Fruit fly (Drosophila melanogaster) whole organism, prepupa: ENCODE measurements around the gene Ctps.

Experiments
- Blimp-1 ChIP-seq: fragments of 200-800 bp; sonication (Bioruptor generic); optimal IDR thresholded peaks from 3 replicates; lab custom pipeline; 2017; ENCODE audit warnings: missing biosample characterization, missing genetic modification characterization, mild to moderate bottlenecking, moderate library complexity, missing genetic modification reagents
- CG10631 ChIP-seq: fragments of 200-800 bp; sonication (Bioruptor generic); optimal IDR thresholded peaks from 2 replicates; lab custom pipeline; 2016; ENCODE audit warnings: missing biosample characterization, missing genetic modification characterization
- CG11294 ChIP-seq: fragments of 200-800 bp; sonication (Bioruptor generic); IDR thresholded peaks from 2 replicates; pipeline ENCODE4 v1.3.6; 2022; ENCODE audit warnings: missing biosample characterization, missing genetic modification characterization
- CG11762 ChIP-seq: fragments of 200-800 bp; sonication (Bioruptor generic); optimal IDR thresholded peaks from 3 replicates; lab custom pipeline; 2016; ENCODE audit warnings: missing biosample characterization, missing genetic modification characterization; ENCODE audit not compliant: insufficient read depth
- CG11902 ChIP-seq: fragments of 200-800 bp; sonication (Bioruptor generic); optimal IDR thresholded peaks from 3 replicates; lab custom pipeline; 2016; ENCODE audit warnings: missing biosample characterization, missing genetic modification characterization
- CG16779 ChIP-seq: fragments of 200-800 bp; sonication (Bioruptor generic); optimal IDR thresholded peaks from 3 replicates; lab custom pipeline; 2017; ENCODE audit warnings: missing biosample characterization, mild to moderate bottlenecking, missing genetic modification characterization
- CG3032 ChIP-seq: fragments of 200-800 bp; optimal IDR thresholded peaks from 2 replicates; lab custom pipeline; 2019; ENCODE audit warnings: missing biosample characterization, mild to moderate bottlenecking, missing genetic modification characterization, moderate library complexity
- CG31627 ChIP-seq: fragments of 200-800 bp; sonication (Bioruptor generic); optimal IDR thresholded peaks from 3 replicates; lab custom pipeline; 2016; ENCODE audit warnings: missing biosample characterization, missing genetic modification characterization
- CG34406 ChIP-seq: fragments of 200-800 bp; sonication (Bioruptor generic); optimal IDR thresholded peaks from 3 replicates; lab custom pipeline; 2016; ENCODE audit warnings: missing biosample characterization, missing genetic modification characterization
- CG3919 ChIP-seq: fragments of 200-800 bp; sonication (Bioruptor generic); optimal IDR thresholded peaks from 3 replicates; lab custom pipeline; 2016; ENCODE audit warnings: missing biosample characterization, missing genetic modification characterization
- CG4318 ChIP-seq: fragments of 200-800 bp; sonication (Bioruptor generic); optimal IDR thresholded peaks from 3 replicates; lab custom pipeline; 2017; ENCODE audit warnings: missing biosample characterization, mild to moderate bottlenecking, missing genetic modification characterization
- CG6163 ChIP-seq: fragments of 200-800 bp; sonication (Bioruptor generic); IDR thresholded peaks from 3 replicates; pipeline ENCODE4 v1.3.6; 2022; ENCODE audit warnings: missing biosample characterization, missing genetic modification characterization
- CG6276 ChIP-seq: fragments of 200-800 bp; sonication (Bioruptor generic); optimal IDR thresholded peaks from 2 replicates; lab custom pipeline; 2017; ENCODE audit warnings: missing biosample characterization, mild to moderate bottlenecking, missing genetic modification characterization
- CG6792 ChIP-seq: fragments of 200-800 bp; sonication (Bioruptor generic); optimal IDR thresholded peaks from 3 replicates; lab custom pipeline; 2016; ENCODE audit warnings: missing biosample characterization, missing genetic modification characterization
- CG8319 ChIP-seq: fragments of 200-800 bp; sonication (Bioruptor generic); optimal IDR thresholded peaks from 3 replicates; lab custom pipeline; 2016; ENCODE audit warnings: missing biosample characterization, missing genetic modification characterization
- CG8632 ChIP-seq: fragments of 200-800 bp; sonication (Bioruptor generic); optimal IDR thresholded peaks from 3 replicates; lab custom pipeline; 2016; ENCODE audit warnings: missing biosample characterization, missing genetic modification characterization
- CG9139 ChIP-seq: fragments of 200-800 bp; sonication (Bioruptor generic); optimal IDR thresholded peaks from 3 replicates; lab custom pipeline; 2017; ENCODE audit warnings: missing biosample characterization, mild to moderate bottlenecking, missing genetic modification characterization
- Eip78C ChIP-seq: fragments of 200-800 bp; sonication (Bioruptor generic); peaks from one replicate; lab custom pipeline; 2016; ENCODE audit warnings: missing biosample characterization, missing genetic modification characterization
- Eip93F ChIP-seq: fragments of 200-800 bp; sonication (Bioruptor generic); optimal IDR thresholded peaks from 2 replicates; lab custom pipeline; 2016; ENCODE audit warnings: missing biosample characterization, mild to moderate bottlenecking, missing genetic modification characterization
- Gug ChIP-seq: fragments of 200-800 bp; sonication (Bioruptor generic); IDR thresholded peaks from 2 replicates; pipeline ENCODE4 v1.3.6; 2022; ENCODE audit warnings: missing biosample characterization, missing genetic modification characterization
- Hr39 ChIP-seq: fragments of 200-800 bp; sonication (Bioruptor generic); optimal IDR thresholded peaks from 2 replicates; lab custom pipeline; 2016; ENCODE audit warnings: missing biosample characterization, missing genetic modification characterization
- Lpt ChIP-seq: fragments of 200-800 bp; sonication (Bioruptor generic); optimal IDR thresholded peaks from 3 replicates; lab custom pipeline; 2016; ENCODE audit warnings: missing biosample characterization, missing genetic modification characterization
- Met ChIP-seq: fragments of 200-800 bp; sonication (Bioruptor generic); optimal IDR thresholded peaks from 3 replicates; lab custom pipeline; 2016; ENCODE audit warnings: missing biosample characterization, missing genetic modification characterization
- OdsH ChIP-seq: fragments of 200-800 bp; sonication (Bioruptor generic); optimal IDR thresholded peaks from 3 replicates; lab custom pipeline; 2016; ENCODE audit warnings: missing biosample characterization, missing genetic modification characterization
- Sox14 ChIP-seq: fragments of 200-800 bp; sonication (Bioruptor generic); optimal IDR thresholded peaks from 3 replicates; lab custom pipeline; 2016; ENCODE audit warnings: missing biosample characterization, missing genetic modification characterization
- achi ChIP-seq: fragments of 200-800 bp; sonication (Bioruptor generic); optimal IDR thresholded peaks from 3 replicates; lab custom pipeline; 2016; ENCODE audit warnings: missing biosample characterization, missing genetic modification characterization
- acj6 ChIP-seq: fragments of 200-800 bp; sonication (Bioruptor generic); optimal IDR thresholded peaks from 3 replicates; lab custom pipeline; 2016; ENCODE audit warnings: missing biosample characterization, missing genetic modification characterization
- cyc ChIP-seq: fragments of 200-800 bp; sonication (Bioruptor generic); optimal IDR thresholded peaks from 3 replicates; lab custom pipeline; 2016; ENCODE audit warnings: missing biosample characterization, missing genetic modification characterization
- dac ChIP-seq: fragments of 200-800 bp; sonication (Bioruptor generic); optimal IDR thresholded peaks from 2 replicates; lab custom pipeline; 2017; ENCODE audit warnings: missing biosample characterization, mild to moderate bottlenecking, missing genetic modification characterization
- dsx ChIP-seq: fragments of 200-800 bp; optimal IDR thresholded peaks from 3 replicates; lab custom pipeline; 2019; ENCODE audit warnings: missing biosample characterization, mild to moderate bottlenecking, missing genetic modification characterization, moderate library complexity; ENCODE audit not compliant: poor library complexity, severe bottlenecking
- eg ChIP-seq: fragments of 200-800 bp; sonication (Bioruptor generic); IDR thresholded peaks from 3 replicates; pipeline ENCODE4 v1.3.6; 2022; ENCODE audit warnings: missing biosample characterization, missing genetic modification characterization
- esn ChIP-seq: fragments of 200-800 bp; sonication (Bioruptor generic); optimal IDR thresholded peaks from 2 replicates; lab custom pipeline; 2016; ENCODE audit warnings: missing biosample characterization, mild to moderate bottlenecking, missing genetic modification characterization, moderate library complexity
- fkh ChIP-seq: fragments of 200-800 bp; sonication (Bioruptor generic); optimal IDR thresholded peaks from 3 replicates; lab custom pipeline; 2017; ENCODE audit warnings: missing biosample characterization, mild to moderate bottlenecking, missing genetic modification characterization, moderate library complexity
- lz ChIP-seq: fragments of 200-800 bp; sonication (Bioruptor generic); optimal IDR thresholded peaks from 3 replicates; lab custom pipeline; 2016; ENCODE audit warnings: missing biosample characterization, missing genetic modification characterization
- pdm3 ChIP-seq: fragments of 200-800 bp; sonication (Bioruptor generic); optimal IDR thresholded peaks from 3 replicates; lab custom pipeline; 2016; ENCODE audit warnings: missing biosample characterization, missing genetic modification characterization
- spab ChIP-seq: fragments of 200-800 bp; sonication (Bioruptor generic); optimal IDR thresholded peaks from 2 replicates; lab custom pipeline; 2017; ENCODE audit warnings: missing biosample characterization, mild to moderate bottlenecking, missing genetic modification characterization, missing genetic modification reagents
- svp ChIP-seq: fragments of 200-800 bp; sonication (Bioruptor generic); peaks from one replicate; lab custom pipeline; 2016; ENCODE audit warnings: missing biosample characterization, missing genetic modification characterization
- vri ChIP-seq: fragments of 200-800 bp; sonication (Bioruptor generic); optimal IDR thresholded peaks from 3 replicates; lab custom pipeline; 2016; ENCODE audit warnings: missing biosample characterization, mild to moderate bottlenecking, missing genetic modification characterization

Ctps gene

DNA sequence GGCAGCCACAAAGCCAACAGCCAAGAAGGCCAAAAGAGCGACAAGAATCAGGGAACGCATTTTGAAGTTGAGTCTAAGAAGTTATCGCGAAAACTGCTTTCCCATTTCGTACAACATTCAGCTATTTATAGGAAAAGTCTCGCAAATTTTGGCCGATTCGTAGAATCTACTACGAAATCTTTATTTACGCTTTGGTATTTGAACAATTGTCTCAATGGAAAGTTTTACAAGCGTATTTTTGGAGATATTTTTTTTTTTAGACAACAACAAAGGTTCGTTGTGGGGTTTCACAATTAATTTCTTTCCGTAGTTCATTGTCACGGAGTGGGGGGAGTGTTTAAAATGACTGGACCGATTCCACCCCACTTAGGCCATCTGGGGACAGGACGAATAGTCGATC, 47.0 kb upstream of the Ctps start, which contains the start of gene CG12310:
Gene CG12310, minus strand, starts transcription at position 101 of the 400 bp plus-strand sequence.
- TF ChIP-seq CG6792, result no peak
- TF ChIP-seq Eip78C (GFP tag; lab: Kevin White, UChicago), result no peak
- TF ChIP-seq Blimp-1 (GFP tag; lab: Kevin White, UChicago), result no peak
- TF ChIP-seq Lpt, result no peak
- no peak for TF ChIP-seq CG4318 (GFP tag; lab: Kevin White, UChicago)
- no peak for TF ChIP-seq eg (GFP tag; lab: Robert Waterston, UW)
- TF ChIP-seq CG11294 (GFP tag; lab: Robert Waterston, UW), result no peak
- TF ChIP-seq CG3919 (GFP tag; lab: Kevin White, UChicago), result no peak
- no peak for TF ChIP-seq Sox14 (GFP tag; lab: Kevin White, UChicago)
- TF ChIP-seq cyc (GFP tag; lab: Kevin White, UChicago), result no peak
- no peak for TF ChIP-seq dsx (GFP tag; lab: Kevin White, UChicago)
- no peak for TF ChIP-seq CG3032 (tag; lab: Kevin White, UChicago)
- no peak for TF ChIP-seq esn (GFP tag; lab: Kevin White, UChicago)
- no peak for TF ChIP-seq CG10631 (GFP tag; lab: Kevin White, UChicago)
- no peak for TF ChIP-seq achi (GFP tag; lab: Kevin White, UChicago)
- TF ChIP-seq dac, result no peak
- no peak for TF ChIP-seq CG16779 (tag; lab: Kevin White, UChicago)
- TF ChIP-seq CG8319 (GFP tag; lab: Kevin White, UChicago), result no peak
- TF ChIP-seq Eip93F, result no peak

DNA sequence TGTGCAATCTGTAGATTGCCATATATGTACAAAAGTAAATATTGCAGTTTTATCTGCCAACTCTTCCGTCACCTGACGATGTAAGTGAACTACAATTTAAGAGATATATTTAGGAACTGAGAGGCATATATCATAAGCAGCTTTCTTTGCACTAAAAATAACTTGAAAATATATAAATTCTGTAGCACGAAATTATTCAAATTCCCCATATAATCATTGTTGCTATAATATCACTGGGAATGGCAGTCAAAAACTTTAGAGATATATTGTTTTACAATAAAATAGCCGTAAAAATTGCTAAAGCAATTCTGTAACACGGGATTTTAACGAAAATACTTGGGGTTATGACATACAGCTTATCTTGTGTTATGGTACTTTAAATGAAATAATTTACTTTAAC, 46.4 kb upstream of the Ctps start, which contains the start of gene CG43679:
Gene CG43679, minus strand, starts transcription at position 101 of the 400 bp plus-strand sequence.
- TF ChIP-seq fkh (GFP tag; lab: Kevin White, UChicago) (no peak), Gug (GFP tag; lab: Robert Waterston, UW) (no peak), CG6276 (GFP tag; lab: Kevin White, UChicago) (no peak), CG3032 (tag; lab: Kevin White, UChicago) (no peak), OdsH (GFP tag; lab: Kevin White, UChicago) (no peak), svp (GFP tag; lab: Kevin White, UChicago) (no peak), CG8632 (no peak), acj6 (GFP tag; lab: Kevin White, UChicago) (no peak), CG9139 (GFP tag; lab: Kevin White, UChicago) (no peak), spab (GFP tag; lab: Kevin White, UChicago) (no peak), Eip93F (no peak)

DNA sequence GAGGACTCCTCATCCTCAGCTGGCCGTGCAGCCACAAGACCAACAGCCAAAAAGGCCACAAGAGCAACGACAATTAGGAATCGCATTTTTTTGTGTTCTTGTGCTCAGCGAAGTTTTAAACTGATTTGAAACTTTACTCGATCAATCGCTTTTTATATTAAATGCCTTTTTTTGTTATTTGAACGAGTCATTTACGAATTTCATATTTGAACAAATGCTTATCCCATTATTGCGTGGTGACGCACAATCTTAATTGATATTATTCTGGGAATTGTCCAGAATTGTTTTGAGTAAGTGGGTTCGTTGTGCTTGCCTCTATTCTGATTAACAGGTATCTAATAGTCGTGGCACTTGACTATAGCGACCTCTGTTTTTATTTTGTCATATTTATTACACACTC, 45.3 kb upstream of the Ctps start, which contains the start of gene CG13461:
Gene CG13461, minus strand, starts transcription at position 101 of the 400 bp plus-strand sequence.
- no peak for TF ChIP-seq CG31627 (GFP tag; lab: Kevin White, UChicago)
- no peak for TF ChIP-seq CG11902 (GFP tag; lab: Kevin White, UChicago)
- no peak for TF ChIP-seq CG6163
- no peak for TF ChIP-seq svp (GFP tag; lab: Kevin White, UChicago)
- no peak for TF ChIP-seq vri (GFP tag; lab: Kevin White, UChicago)
- TF ChIP-seq CG11762 (GFP tag; lab: Kevin White, UChicago), result no peak
- TF ChIP-seq OdsH (GFP tag; lab: Kevin White, UChicago), result no peak
- TF ChIP-seq Met (GFP tag; lab: Kevin White, UChicago), result no peak
- TF ChIP-seq lz (GFP tag; lab: Kevin White, UChicago), result no peak
- TF ChIP-seq CG10631 (GFP tag; lab: Kevin White, UChicago), result no peak
- TF ChIP-seq Eip78C (GFP tag; lab: Kevin White, UChicago), result no peak
- no peak for TF ChIP-seq Lpt
- TF ChIP-seq CG34406 (GFP tag; lab: Kevin White, UChicago), result no peak

DNA sequence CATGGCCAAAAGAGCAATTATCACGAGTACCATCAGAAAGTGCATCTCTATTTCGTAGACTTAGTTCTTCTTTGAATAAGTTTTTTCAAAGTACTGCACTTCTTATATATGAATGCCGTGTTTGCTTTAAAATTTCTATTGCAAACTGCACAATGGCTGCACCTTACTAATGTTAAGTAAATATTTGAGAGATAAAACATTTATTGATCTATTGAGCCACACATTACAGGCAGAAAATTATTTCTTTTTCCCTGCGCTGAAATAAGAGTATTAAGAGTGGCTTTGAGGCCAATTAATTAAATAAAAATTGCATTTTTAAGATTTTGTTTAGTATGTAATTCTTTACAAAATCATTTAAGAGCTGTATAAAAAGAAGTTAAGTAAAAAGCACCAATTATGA, 44.5 kb upstream of the Ctps start, which contains the start of gene CG43680:
Gene CG43680, minus strand, starts transcription at position 101 of the 400 bp plus-strand sequence.
- no peak for TF ChIP-seq pdm3 (GFP tag; lab: Kevin White, UChicago)
- no peak for TF ChIP-seq achi (GFP tag; lab: Kevin White, UChicago)
- TF ChIP-seq Blimp-1 (GFP tag; lab: Kevin White, UChicago), result no peak
- no peak for TF ChIP-seq CG31627 (GFP tag; lab: Kevin White, UChicago)
- TF ChIP-seq fkh (GFP tag; lab: Kevin White, UChicago), result no peak
- no peak for TF ChIP-seq Hr39 (GFP tag; lab: Kevin White, UChicago)
- TF ChIP-seq Gug (GFP tag; lab: Robert Waterston, UW), result no peak
